Worm (Caenorhabditis elegans) whole organism, late embryonic: ENCODE data around the gene acl-14.

Experiments
- C08G9.2 ChIP-seq: sonication (generic microtip); optimal IDR thresholded peaks from 2 replicates; lab custom pipeline; 2016; ENCODE audit warnings: mild to moderate bottlenecking, missing genetic modification characterization, moderate library complexity, missing compliant biosample characterization
- C38D4.7 ChIP-seq: fragments of 200-800 bp; sonication (Bioruptor generic); optimal IDR thresholded peaks from 2 replicates; lab custom pipeline; 2018; ENCODE audit warnings: mild to moderate bottlenecking, missing genetic modification characterization, moderate library complexity, missing compliant biosample characterization
- F13H6.1 ChIP-seq: sonication (generic microtip); optimal IDR thresholded peaks from 2 replicates; lab custom pipeline; 2016; ENCODE audit warnings: missing genetic modification characterization, missing compliant biosample characterization
- K09A11.1 ChIP-seq: sonication (generic microtip); optimal IDR thresholded peaks from 2 replicates; lab custom pipeline; 2017; ENCODE audit warnings: antibody characterized with exemption, mild to moderate bottlenecking, missing genetic modification characterization, missing compliant biosample characterization; ENCODE audit not compliant: insufficient read depth
- Y22D7AL.16 ChIP-seq: sonication (generic microtip); optimal IDR thresholded peaks from 2 replicates; lab custom pipeline; 2016; ENCODE audit warnings: missing genetic modification characterization, missing compliant biosample characterization
- ahr-1 ChIP-seq: sonication (generic microtip); optimal IDR thresholded peaks from 2 replicates; lab custom pipeline; 2016; ENCODE audit warnings: missing genetic modification characterization, missing compliant biosample characterization
- ama-1 ChIP-seq: fragments of 150-350 bp; optimal IDR thresholded peaks from 2 replicates; lab custom pipeline; 2014
- ceh-18 ChIP-seq: sonication (generic microtip); optimal IDR thresholded peaks from 2 replicates; lab custom pipeline; 2016; ENCODE audit warnings: missing genetic modification characterization, missing compliant biosample characterization
- ceh-19 ChIP-seq: fragments of 200-800 bp; sonication (Bioruptor generic); optimal IDR thresholded peaks from 2 replicates; lab custom pipeline; 2018; ENCODE audit warnings: mild to moderate bottlenecking, missing genetic modification characterization, missing compliant biosample characterization
- ceh-22 ChIP-seq: sonication (generic microtip); optimal IDR thresholded peaks from 2 replicates; lab custom pipeline; 2017; ENCODE audit warnings: missing biosample characterization, missing genetic modification characterization
- ceh-24 ChIP-seq: sonication (generic microtip); optimal IDR thresholded peaks from 2 replicates; lab custom pipeline; 2016; ENCODE audit warnings: mild to moderate bottlenecking, missing genetic modification characterization, missing compliant biosample characterization
- ceh-30 ChIP-seq: fragments of 150-350 bp; optimal IDR thresholded peaks from 2 replicates; lab custom pipeline; 2014; ENCODE audit warnings: missing biosample characterization, missing genetic modification characterization
- ceh-45 ChIP-seq: fragments of 200-800 bp; sonication (Bioruptor generic); IDR thresholded peaks from 2 replicates; pipeline ENCODE4 v1.3.6; 2022; ENCODE audit warnings: missing genetic modification reagents, missing genetic modification characterization, missing compliant biosample characterization
- dmd-4 ChIP-seq: sonication (generic microtip); optimal IDR thresholded peaks from 2 replicates; lab custom pipeline; 2016; ENCODE audit warnings: borderline replicate concordance, missing genetic modification characterization, missing compliant biosample characterization
- dve-1 ChIP-seq: sonication (generic microtip); optimal IDR thresholded peaks from 2 replicates; lab custom pipeline; 2017; ENCODE audit warnings: antibody characterized with exemption, mild to moderate bottlenecking, missing genetic modification characterization, missing compliant biosample characterization
- elt-2 ChIP-seq: sonication (generic microtip); optimal IDR thresholded peaks from 2 replicates; lab custom pipeline; 2016; ENCODE audit warnings: missing genetic modification reagents, missing genetic modification characterization, missing compliant biosample characterization
- elt-4 ChIP-seq: sonication (generic microtip); optimal IDR thresholded peaks from 2 replicates; lab custom pipeline; 2016; ENCODE audit warnings: missing genetic modification characterization, missing compliant biosample characterization
- ets-4 ChIP-seq: sonication (generic microtip); optimal IDR thresholded peaks from 2 replicates; lab custom pipeline; 2016; ENCODE audit warnings: missing genetic modification characterization, missing compliant biosample characterization
- eyg-1 ChIP-seq: sonication (generic microtip); optimal IDR thresholded peaks from 2 replicates; lab custom pipeline; 2016; ENCODE audit warnings: missing genotype, missing genetic modification characterization, missing compliant biosample characterization
- fkh-6 ChIP-seq: sonication (generic microtip); optimal IDR thresholded peaks from 2 replicates; lab custom pipeline; 2016; ENCODE audit warnings: missing genetic modification characterization, missing compliant biosample characterization
- hlh-13 ChIP-seq: fragments of 200-800 bp; sonication (Bioruptor generic); optimal IDR thresholded peaks from 2 replicates; lab custom pipeline; 2018; ENCODE audit warnings: mild to moderate bottlenecking, missing genetic modification characterization, missing compliant biosample characterization
- hlh-30 ChIP-seq: sonication (generic microtip); optimal IDR thresholded peaks from 2 replicates; lab custom pipeline; 2017; ENCODE audit warnings: antibody characterized with exemption, missing genetic modification characterization, missing compliant biosample characterization; ENCODE audit not compliant: insufficient read depth
- lim-6 ChIP-seq: sonication (generic microtip); optimal IDR thresholded peaks from 2 replicates; lab custom pipeline; 2016; ENCODE audit warnings: missing genetic modification characterization, missing compliant biosample characterization
- madf-2 ChIP-seq: sonication (generic microtip); optimal IDR thresholded peaks from 2 replicates; lab custom pipeline; 2017; ENCODE audit warnings: missing genetic modification characterization, missing compliant biosample characterization
- npax-4 ChIP-seq: sonication (generic microtip); optimal IDR thresholded peaks from 2 replicates; lab custom pipeline; 2016; ENCODE audit warnings: missing genetic modification characterization, missing compliant biosample characterization
- pat-9 ChIP-seq: fragments of 200-800 bp; sonication (Bioruptor generic); optimal IDR thresholded peaks from 2 replicates; lab custom pipeline; 2018; ENCODE audit warnings: mild to moderate bottlenecking, missing genetic modification characterization, moderate library complexity, missing compliant biosample characterization
- pha-4 ChIP-seq: fragments of 150-350 bp; optimal IDR thresholded peaks from 2 replicates; lab custom pipeline; 2018; ENCODE audit warnings: missing biosample characterization, missing genetic modification reagents, missing genetic modification characterization
- pqm-1 ChIP-seq: sonication (generic microtip); optimal IDR thresholded peaks from 2 replicates; lab custom pipeline; 2016; ENCODE audit warnings: missing genetic modification characterization, missing compliant biosample characterization
- sdc-2 ChIP-seq: sonication (generic microtip); optimal IDR thresholded peaks from 2 replicates; lab custom pipeline; 2016; ENCODE audit warnings: missing genotype, missing genetic modification characterization, missing compliant biosample characterization
- syd-9 ChIP-seq: sonication (generic microtip); optimal IDR thresholded peaks from 2 replicates; lab custom pipeline; 2016; ENCODE audit warnings: mild to moderate bottlenecking, missing genetic modification characterization, moderate library complexity, missing compliant biosample characterization
- tbx-7 ChIP-seq: sonication (generic microtip); optimal IDR thresholded peaks from 2 replicates; lab custom pipeline; 2016; ENCODE audit warnings: missing genotype, missing genetic modification characterization, missing compliant biosample characterization
- ttx-3 ChIP-seq: sonication (generic microtip); optimal IDR thresholded peaks from 2 replicates; lab custom pipeline; 2016; ENCODE audit warnings: missing genetic modification reagents, missing genetic modification characterization, missing compliant biosample characterization
- unc-3 ChIP-seq, 2 experiments: fragments of 200-800 bp in 1 of 2; sonication (Bioruptor generic) in 1 of 2; sonication (generic microtip) in 1 of 2; conservative IDR thresholded peaks in 1 of 2; optimal IDR thresholded peaks in 1 of 2; 2 replicates each; pipeline versions ENCODE4 v1.3.6 to Lab custom; 2016 to 2022; ENCODE audit warnings: missing compliant biosample characterization in 2 of 2, missing genetic modification characterization in 2 of 2, missing genetic modification reagents in 1 of 2
- unc-55 ChIP-seq: sonication (generic microtip); optimal IDR thresholded peaks from 2 replicates; lab custom pipeline; 2017; ENCODE audit warnings: missing biosample characterization, missing genetic modification reagents, missing genetic modification characterization
- unc-86 ChIP-seq: sonication (generic microtip); optimal IDR thresholded peaks from 2 replicates; lab custom pipeline; 2016; ENCODE audit warnings: missing genetic modification characterization, missing compliant biosample characterization
- zip-5 ChIP-seq: sonication (generic microtip); optimal IDR thresholded peaks from 2 replicates; lab custom pipeline; 2016; ENCODE audit warnings: missing genetic modification characterization, missing compliant biosample characterization

The acl-14 gene

DNA sequence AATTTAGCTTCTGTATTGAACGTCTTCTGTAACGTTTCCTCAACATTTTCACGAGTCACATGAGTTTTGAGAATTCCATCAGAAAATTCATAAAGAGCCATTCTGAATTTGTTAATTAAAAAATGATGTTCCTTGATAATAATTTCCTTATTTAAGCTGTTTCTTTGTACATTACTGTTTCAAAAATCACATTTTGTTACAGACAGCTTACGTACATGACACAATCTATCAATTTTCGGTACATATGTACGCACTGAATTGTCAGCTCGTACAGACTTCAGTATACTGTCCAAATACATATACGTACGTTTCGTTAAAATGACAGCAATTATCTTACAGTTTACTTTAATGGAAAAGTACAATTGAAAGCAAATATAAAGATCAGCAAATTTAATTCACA is 43.0 kb upstream of the acl-14 start, which contains the start of gene E02C12.19 (continued):
- TF ChIP-seq tbx-7 (no peak), fkh-6 (no peak)

DNA sequence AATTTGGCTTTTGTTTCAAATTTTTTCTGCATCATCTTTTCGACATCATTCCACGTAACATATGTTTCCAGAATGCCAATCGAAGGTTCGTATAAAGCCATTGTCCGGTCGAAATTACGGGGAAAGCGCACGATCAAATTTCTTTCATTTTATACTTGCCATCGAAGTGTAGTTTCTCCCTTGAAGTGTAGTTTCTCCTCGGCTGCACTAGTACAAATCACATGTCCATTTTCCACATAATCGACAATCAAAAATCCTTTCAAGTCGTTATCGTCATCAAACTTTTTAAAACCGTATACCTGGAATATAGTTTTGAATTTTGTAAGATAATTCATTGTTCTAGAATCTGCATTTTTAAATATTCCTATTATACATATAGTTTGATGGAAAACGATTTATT is 41.9 kb upstream of the acl-14 start, which contains the start of gene E02C12.9:
Gene E02C12.9 (minus strand): TSS at position 101 of the 400 bp plus-strand sequence.
- TF ChIP-seq unc-55 (GFP tag; lab: Kevin White, UChicago): no peak
- TF ChIP-seq hlh-30: no peak
- TF ChIP-seq zip-5 (tag; lab: Kevin White, UChicago): no peak
- no peak for TF ChIP-seq C08G9.2
- TF ChIP-seq madf-2: no peak
- no peak for TF ChIP-seq ahr-1 (tag; lab: Kevin White, UChicago)
- TF ChIP-seq ceh-22 (tag; lab: Kevin White, UChicago): no peak
- no peak for TF ChIP-seq lim-6 (tag; lab: Kevin White, UChicago)
- TF ChIP-seq C38D4.7 (GFP tag; lab: Kevin White, UChicago): no peak
- no peak for TF ChIP-seq F13H6.1 (tag; lab: Kevin White, UChicago)
- no peak for TF ChIP-seq syd-9
- no peak for TF ChIP-seq ets-4 (tag; lab: Kevin White, UChicago)
- no peak for TF ChIP-seq elt-4 (tag; lab: Kevin White, UChicago)

DNA sequence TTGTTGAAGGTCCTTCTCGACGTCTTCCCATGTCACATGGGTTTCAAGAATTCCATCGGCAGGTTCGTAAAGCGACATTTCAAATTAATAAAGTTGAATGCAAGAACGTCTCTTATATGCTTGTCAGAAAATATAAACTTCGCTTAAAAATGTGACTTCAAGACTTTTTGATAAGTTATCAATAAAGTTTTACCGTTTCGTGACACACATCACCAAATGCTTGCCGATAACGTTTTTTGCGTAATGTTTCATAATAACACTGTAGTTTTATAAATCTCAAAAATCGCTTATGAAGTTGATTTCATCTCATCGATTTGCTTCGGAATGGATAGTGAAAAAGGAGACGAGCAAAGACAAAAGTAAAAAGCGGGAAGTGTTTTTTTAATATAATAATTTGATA is 40.0 kb upstream of the acl-14 start, which contains the start of gene E02C12.8:
Gene E02C12.8 (minus strand): TSS at position 141 of the 400 bp plus-strand sequence.
- TF ChIP-seq elt-2 (tag; lab: Kevin White, UChicago) (peak; percentile 35), ceh-18 (tag; lab: Kevin White, UChicago) (no peak)
- TF ChIP-seq, all 69 proteins: peak for 1

DNA sequence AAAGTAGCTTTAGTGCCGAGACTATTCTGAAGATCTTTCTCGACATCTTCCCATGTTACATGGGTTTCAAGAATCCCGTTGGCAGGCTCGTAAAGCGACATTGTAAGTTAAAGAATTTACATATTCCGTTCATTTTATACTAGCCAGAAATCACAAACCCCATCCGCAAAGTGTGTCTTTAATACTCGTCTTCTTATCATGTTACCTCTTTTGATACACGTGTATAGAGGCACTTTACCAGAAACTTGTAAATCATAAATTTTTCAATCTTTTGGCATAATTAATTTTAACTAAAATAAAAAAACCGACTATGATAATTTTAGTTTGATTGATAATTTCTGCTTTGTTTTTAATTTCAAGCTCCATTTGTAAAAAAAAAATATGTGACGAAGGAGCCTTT is 37.6 kb upstream of the acl-14 start, which contains the start of gene E02C12.6:
Gene E02C12.6 (minus strand): TSS at position 101 of the 400 bp plus-strand sequence.
- no peak for TF ChIP-seq ceh-24 (tag; lab: Kevin White, UChicago)
- TF ChIP-seq pat-9 (tag; lab: Kevin White, UChicago): no peak
- TF ChIP-seq tbx-7: no peak
- TF ChIP-seq lim-6 (tag; lab: Kevin White, UChicago): no peak
- TF ChIP-seq sdc-2 (tag; lab: Kevin White, UChicago): no peak
- TF ChIP-seq pha-4: no peak
- no peak for TF ChIP-seq elt-2 (tag; lab: Kevin White, UChicago)
- TF ChIP-seq C38D4.7 (GFP tag; lab: Kevin White, UChicago): no peak
- no peak for TF ChIP-seq K09A11.1 (tag; lab: Kevin White, UChicago)
- TF ChIP-seq syd-9: no peak
- TF ChIP-seq ceh-22 (tag; lab: Kevin White, UChicago): no peak
- no peak for TF ChIP-seq eyg-1 (tag; lab: Kevin White, UChicago)
- no peak for TF ChIP-seq unc-3 (GFP tag; conservative IDR thresholded peaks at IDR 0.05; lab: Robert Waterston, UW)
- TF ChIP-seq unc-3 (tag; optimal IDR thresholded peaks at IDR 0.05; lab: Kevin White, UChicago): no peak
- TF ChIP-seq hlh-13 (GFP tag; lab: Kevin White, UChicago): no peak
- TF ChIP-seq hlh-30: no peak
- TF ChIP-seq madf-2: no peak
- TF ChIP-seq dmd-4 (tag; lab: Kevin White, UChicago): no peak

DNA sequence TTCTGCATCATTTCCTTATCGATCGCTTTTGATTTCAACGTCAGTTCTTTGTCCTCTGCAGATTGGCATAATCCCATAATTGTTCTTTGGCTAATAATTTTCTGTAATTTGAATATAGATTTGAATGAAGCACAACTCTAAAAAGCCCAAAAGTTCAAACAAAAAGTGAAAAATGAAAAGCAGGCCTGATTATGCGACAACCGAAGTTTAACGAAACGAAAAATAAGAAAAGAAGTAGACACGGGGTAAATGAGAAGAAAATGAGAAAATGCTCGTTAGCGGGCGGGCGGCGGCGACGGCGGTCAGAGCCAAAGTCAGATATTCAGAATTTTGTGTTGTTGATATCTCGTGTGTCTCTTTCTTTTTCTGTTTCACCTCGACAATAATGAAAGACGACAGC is 26.2 kb upstream of the acl-14 start, which contains the start of gene gpa-3:
Gene gpa-3 (minus strand): TSS at position 101 of the 400 bp plus-strand sequence.
- TF ChIP-seq pat-9 (tag; lab: Kevin White, UChicago) (no peak), npax-4 (no peak), ceh-19 (no peak), ttx-3 (tag; lab: Kevin White, UChicago) (no peak), pqm-1 (tag; lab: Kevin White, UChicago) (no peak), madf-2 (no peak), lim-6 (tag; lab: Kevin White, UChicago) (no peak), unc-86 (tag; lab: Kevin White, UChicago) (no peak), hlh-13 (GFP tag; lab: Kevin White, UChicago) (no peak), F13H6.1 (tag; lab: Kevin White, UChicago) (no peak), C08G9.2 (no peak), Y22D7AL.16 (no peak), ceh-45 (GFP tag; lab: Robert Waterston, UW) (no peak), ceh-24 (tag; lab: Kevin White, UChicago) (no peak), dve-1 (tag; lab: Kevin White, UChicago) (no peak), ama-1 (lab: Kevin White, UChicago) (no peak), K09A11.1 (tag; lab: Kevin White, UChicago) (no peak), ceh-30 (tag; lab: Kevin White, UChicago) (no peak)
- TF ChIP-seq, all 69 proteins: peak for 0
